Worm (Caenorhabditis elegans): Measurements from ENCODE around the gene elt-3.

ce11 chrX:13948810-13949209, 14.1 kb downstream of the elt-3 start, which contains the start of gene alg-1:
- TF ChIP-seq irx-1 (tag; optimal IDR thresholded peaks at IDR 0.05), result no peak
- TF ChIP-seq fos-1 (tag; optimal IDR thresholded peaks at IDR 0.05), result no peak
- TF ChIP-seq zip-4 (GFP tag; optimal IDR thresholded peaks at IDR 0.05), result no peak
- TF ChIP-seq sptf-1 (tag; optimal IDR thresholded peaks at IDR 0.05), result no peak
- no peak for TF ChIP-seq nhr-28 (tag; optimal IDR thresholded peaks at IDR 0.05)
- TF ChIP-seq nhr-11 (tag; optimal IDR thresholded peaks at IDR 0.05), result no peak
- no peak for TF ChIP-seq nhr-237 (tag; optimal IDR thresholded peaks at IDR 0.05)
- no peak for TF ChIP-seq ceh-82 (tag; optimal IDR thresholded peaks at IDR 0.05)
- TF ChIP-seq hlh-17 (GFP tag; optimal IDR thresholded peaks at IDR 0.05; ENCODE audit: borderline replicate concordance), result no peak
- no peak for TF ChIP-seq nhr-76 (tag; optimal IDR thresholded peaks at IDR 0.05)
- no peak for TF ChIP-seq zag-1 (tag; optimal IDR thresholded peaks at IDR 0.05)
- no peak for TF ChIP-seq ces-1 (GFP tag; optimal IDR thresholded peaks at IDR 0.05)
- no peak for TF ChIP-seq nhr-12 (tag; optimal IDR thresholded peaks at IDR 0.05)
- TF ChIP-seq unc-130 (tag; optimal IDR thresholded peaks at IDR 0.05), result no peak

Measured in whole organism, L1 larva.